Worm (Caenorhabditis elegans) whole organism, early embryonic: ENCODE results near the gene hlh-12.

Source experiments
- B0310.2 ChIP-seq: sonication (generic microtip); optimal IDR thresholded peaks from 2 replicates; lab custom pipeline; 2016; ENCODE audit warnings: mild to moderate bottlenecking, missing genetic modification characterization, missing compliant biosample characterization
- ama-1 ChIP-seq: fragments of 150-350 bp; optimal IDR thresholded peaks from 2 replicates; lab custom pipeline; 2014
- ceh-13 ChIP-seq: fragments of 200-800 bp; sonication (Bioruptor generic); optimal IDR thresholded peaks from 2 replicates; lab custom pipeline; 2018; ENCODE audit warnings: mild to moderate bottlenecking, missing genetic modification characterization, missing compliant biosample characterization
- ets-7 ChIP-seq: sonication (generic microtip); optimal IDR thresholded peaks from 2 replicates; lab custom pipeline; 2016; ENCODE audit warnings: missing genotype, missing genetic modification characterization, missing compliant biosample characterization
- flt-1 ChIP-seq: fragments of 200-800 bp; sonication (Bioruptor generic); IDR thresholded peaks from 2 replicates; pipeline ENCODE4 v1.3.6; 2022; ENCODE audit warnings: missing genetic modification characterization, missing compliant biosample characterization
- hmg-4 ChIP-seq: fragments of 200-800 bp; sonication (Bioruptor generic); optimal IDR thresholded peaks from 2 replicates; lab custom pipeline; 2018; ENCODE audit warnings: mild to moderate bottlenecking, missing genetic modification characterization, missing compliant biosample characterization
- hnd-1 ChIP-seq: sonication (generic microtip); optimal IDR thresholded peaks from 2 replicates; lab custom pipeline; 2016; ENCODE audit warnings: missing genetic modification characterization, missing compliant biosample characterization
- sea-1 ChIP-seq: fragments of 200-800 bp; sonication (Bioruptor generic); conservative IDR thresholded peaks from 2 replicates; pipeline ENCODE4 v1.3.6; 2022; ENCODE audit warnings: missing genetic modification characterization, missing compliant biosample characterization
- tbx-11 ChIP-seq: fragments of 200-800 bp; sonication (Bioruptor generic); IDR thresholded peaks from 2 replicates; pipeline ENCODE4 v1.3.6; 2022; ENCODE audit warnings: missing genetic modification characterization, missing compliant biosample characterization
- tbx-37 ChIP-seq: fragments of 200-800 bp; sonication (Bioruptor generic); conservative IDR thresholded peaks from 2 replicates; pipeline ENCODE4 v1.3.6; 2022; ENCODE audit warnings: missing genetic modification reagents, missing genetic modification characterization, missing compliant biosample characterization

- no peak for TF ChIP-seq ama-1 (lab: Kevin White, UChicago)
- TF ChIP-seq B0310.2, result no peak
- no peak for TF ChIP-seq ets-7 (tag; lab: Kevin White, UChicago)
- TF ChIP-seq sea-1 (GFP tag; lab: Robert Waterston, UW), result no peak
- TF ChIP-seq ceh-13 (GFP tag; lab: Kevin White, UChicago), result no peak
- TF ChIP-seq tbx-37 (GFP tag; lab: Robert Waterston, UW), result no peak
- TF ChIP-seq flt-1, result no peak
- no peak for TF ChIP-seq hmg-4 (GFP tag; lab: Kevin White, UChicago)
- no peak for TF ChIP-seq hnd-1 (tag; lab: Kevin White, UChicago)
- TF ChIP-seq tbx-11 (GFP tag; lab: Robert Waterston, UW), result no peak
These were observed 49.1 kb upstream of the hlh-12 start for ce11 chrIV:8528345-8528744.
